Worm (Caenorhabditis elegans) whole organism, early embryonic: ENCODE data around the gene gcy-33.

Experiments
- B0310.2 ChIP-seq: sonication (generic microtip); optimal IDR thresholded peaks from 2 replicates; lab custom pipeline; 2016; ENCODE audit warnings: mild to moderate bottlenecking, missing genetic modification characterization, missing compliant biosample characterization
- ceh-36 ChIP-seq: sonication (generic microtip); optimal IDR thresholded peaks from 2 replicates; lab custom pipeline; 2016; ENCODE audit warnings: missing genetic modification characterization, inconsistent platforms, missing compliant biosample characterization
- hmg-4 ChIP-seq: fragments of 200-800 bp; sonication (Bioruptor generic); optimal IDR thresholded peaks from 2 replicates; lab custom pipeline; 2018; ENCODE audit warnings: mild to moderate bottlenecking, missing genetic modification characterization, missing compliant biosample characterization
- hnd-1 ChIP-seq: sonication (generic microtip); optimal IDR thresholded peaks from 2 replicates; lab custom pipeline; 2016; ENCODE audit warnings: missing genetic modification characterization, missing compliant biosample characterization
- sea-1 ChIP-seq: fragments of 200-800 bp; sonication (Bioruptor generic); conservative IDR thresholded peaks from 2 replicates; pipeline ENCODE4 v1.3.6; 2022; ENCODE audit warnings: missing genetic modification characterization, missing compliant biosample characterization

DNA sequence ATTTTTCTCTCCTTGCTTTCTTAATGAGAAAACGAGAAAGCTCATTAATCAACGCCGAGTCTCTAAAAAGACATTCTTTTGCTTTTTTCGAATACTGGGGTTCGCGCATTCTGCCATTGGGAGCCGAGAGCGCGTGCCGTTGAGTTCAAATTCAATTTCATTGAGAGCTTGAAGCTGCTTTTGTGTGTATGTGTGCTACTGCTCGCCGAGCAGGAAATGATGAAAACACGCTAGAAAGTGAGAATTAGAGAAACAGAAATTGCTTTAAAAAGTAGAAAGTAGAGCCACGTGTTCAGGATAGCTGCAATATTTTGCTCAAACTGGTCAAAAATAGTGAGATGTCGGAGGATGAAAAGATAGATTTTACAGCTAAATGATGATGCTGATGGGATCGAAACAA is 24.1 kb upstream of the gcy-33 start:
- TF ChIP-seq sea-1 (GFP tag; lab: Robert Waterston, UW) (no peak), B0310.2 (tag; lab: Kevin White, UChicago) (no peak), hmg-4 (GFP tag; lab: Kevin White, UChicago) (no peak), ceh-36 (no peak), hnd-1 (no peak)
